Worm (Caenorhabditis elegans) whole organism, L1 larva: ENCODE results near the gene C02H6.3.

Experiments
- efl-1 ChIP-seq, 4 experiments: fragments of 150-350 bp; optimal IDR thresholded peaks in 3 of 4; peaks in 1 of 4; 1 replicate in 1 of 4; 2 replicates in 3 of 4; lab custom pipeline; 2014; ENCODE audit warnings: missing biosample characterization in 2 of 4, missing genetic modification characterization in 2 of 4, missing genetic modification reagents in 2 of 4
- fkh-10 ChIP-seq: sonication (generic microtip); optimal IDR thresholded peaks from 2 replicates; lab custom pipeline; 2017; ENCODE audit warnings: missing biosample characterization, missing genetic modification reagents, missing genetic modification characterization
- mdl-1 ChIP-seq, 2 experiments: fragments of 150-350 bp; optimal IDR thresholded peaks; 2 replicates each; lab custom pipeline; 2014 to 2017; ENCODE audit warnings: missing biosample characterization in 2 of 2, missing genetic modification characterization in 2 of 2, inconsistent platforms in 1 of 2

DNA sequence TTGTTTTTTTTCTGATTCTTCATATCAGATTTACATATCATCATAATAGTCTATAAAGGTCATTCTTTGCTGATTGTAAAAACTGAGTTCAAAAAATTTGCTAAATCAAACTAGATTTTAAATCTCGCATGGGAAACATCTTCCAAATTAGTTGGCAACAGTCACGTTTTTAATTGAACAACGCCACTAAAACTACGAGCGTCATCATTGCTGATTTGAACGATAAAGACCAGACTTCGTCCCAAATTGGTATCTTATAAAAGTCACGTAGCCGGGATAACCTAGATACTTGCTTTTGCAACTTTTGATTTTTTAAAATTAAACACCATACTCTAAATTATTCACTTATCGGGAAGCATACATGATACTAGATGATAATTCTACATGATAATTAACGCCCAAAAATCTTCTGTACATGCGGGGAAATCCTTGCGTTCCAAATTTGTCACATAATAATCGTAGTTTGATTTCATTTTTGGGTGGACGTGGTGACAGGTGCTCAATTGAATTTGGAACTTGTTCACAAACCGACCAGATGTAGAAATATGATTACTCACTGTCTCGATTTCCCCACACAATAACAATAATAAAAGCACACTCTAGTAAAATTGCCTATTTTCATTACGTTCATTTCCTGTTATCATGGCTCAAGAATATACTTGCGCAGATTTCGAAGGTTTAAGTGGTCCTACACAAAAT is 29.5 kb upstream of the C02H6.3 start, which contains the start of gene srw-67:
- TF ChIP-seq mdl-1 (tag; optimal IDR thresholded peaks at IDR 0.05; lab: Kevin White, UChicago) (no peak), fkh-10 (GFP tag; lab: Kevin White, UChicago) (no peak), efl-1 (optimal IDR thresholded peaks at IDR 0.05; lab: Kevin White, UChicago) (no peak), efl-1 (GFP tag; optimal IDR thresholded peaks at IDR 0.05 in 1 of 2; lab: Kevin White, UChicago) (peak in 1 of 2 experiments; percentile 41)
